Fruit fly (Drosophila melanogaster): ENCODE measurements around the gene CG32488.

Gene CG32488

DNA sequence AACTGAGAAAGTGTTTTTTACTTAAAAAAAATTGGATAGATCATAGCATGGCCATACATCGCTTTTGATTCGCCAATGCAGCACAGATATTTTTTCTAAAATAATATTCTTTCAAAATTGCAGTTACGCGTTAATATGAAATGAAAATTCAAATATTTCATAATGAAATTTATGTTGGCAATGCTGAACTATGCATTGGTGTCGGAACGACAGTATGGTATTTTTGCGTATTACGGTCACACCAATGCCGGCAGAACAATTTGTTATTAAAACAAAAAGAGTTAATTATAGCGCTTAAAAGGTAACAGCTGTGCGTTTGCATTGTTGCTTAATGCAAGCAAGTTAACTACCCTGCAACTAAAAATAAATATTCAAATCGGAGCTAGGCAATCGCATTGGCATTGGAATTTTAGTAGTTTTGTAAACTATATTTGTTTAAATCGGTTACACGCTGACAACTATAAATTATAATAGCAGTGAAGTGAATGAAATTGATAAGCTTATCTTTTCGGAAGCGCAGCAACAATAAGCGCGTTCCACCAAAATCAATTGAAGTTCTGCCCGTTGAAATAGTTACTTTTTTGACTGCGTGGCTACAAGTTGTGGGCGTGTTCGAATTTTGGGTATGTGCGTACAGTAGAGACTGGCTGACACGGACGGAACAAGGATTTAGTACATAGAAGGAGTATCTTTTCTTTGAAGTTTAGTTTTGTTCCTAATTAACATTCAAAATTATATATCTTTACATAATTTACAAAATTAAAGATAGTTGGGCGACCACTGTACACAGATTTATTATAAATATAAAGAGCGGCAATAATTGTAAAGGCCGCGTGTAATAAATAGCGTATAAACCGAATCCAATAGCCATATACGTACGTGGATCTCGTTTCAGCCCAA, 26.5 kb upstream of the CG32488 start, which contains the start of gene Prx4:
Gene Prx4 (plus strand): TSS at position 210 of the 900 bp plus-strand sequence.
- TF ChIP-seq pan (optimal IDR thresholded peaks at IDR 0.05) = no peak
- TF ChIP-seq usp (GFP tag; optimal IDR thresholded peaks at IDR 0.05) = no peak
- TF ChIP-seq EcR (GFP tag; optimal IDR thresholded peaks at IDR 0.05) = no peak
- TF ChIP-seq psq (optimal IDR thresholded peaks at IDR 0.05) = no peak
- no peak for TF ChIP-seq CG8478 (optimal IDR thresholded peaks at IDR 0.05)
- no peak for TF ChIP-seq Dll (optimal IDR thresholded peaks at IDR 0.05)

DNA sequence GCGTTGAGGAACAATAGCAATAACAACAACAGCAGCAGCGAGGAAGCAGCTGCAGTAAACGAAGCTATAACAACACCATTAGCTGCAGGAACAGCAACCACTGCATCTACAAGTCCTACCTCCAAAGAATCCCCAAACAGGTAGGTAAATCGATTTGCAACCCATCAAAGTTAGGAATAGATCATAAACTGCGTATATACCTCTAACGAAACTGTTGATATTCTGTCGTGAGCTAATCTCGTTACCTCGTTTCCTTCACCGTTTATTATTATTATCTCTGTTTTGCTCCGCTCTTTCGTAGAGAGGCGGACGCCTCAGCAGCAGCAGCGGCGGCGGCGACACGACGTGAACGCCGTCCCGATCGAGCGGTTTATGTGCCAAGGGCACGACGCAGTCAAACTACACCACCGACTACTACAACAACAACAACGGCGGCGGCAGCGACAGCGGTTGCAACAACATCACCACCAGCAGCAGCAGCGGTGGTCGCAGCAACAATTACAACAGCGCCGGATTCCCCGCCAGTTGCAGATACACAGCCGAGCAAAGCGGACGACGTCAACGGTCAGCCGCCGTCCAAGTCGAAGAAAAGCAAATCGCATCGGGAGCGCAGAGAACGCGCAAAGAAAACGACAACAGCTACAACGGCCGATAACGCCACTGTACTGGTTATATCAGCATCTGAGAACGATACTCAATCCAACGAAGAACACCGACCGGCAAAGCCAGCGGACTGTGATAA, 22.1 kb upstream of the CG32488 start:
- no peak for TF ChIP-seq usp (GFP tag; optimal IDR thresholded peaks at IDR 0.05)
- TF ChIP-seq psq (optimal IDR thresholded peaks at IDR 0.05) = no peak
- TF ChIP-seq pan (optimal IDR thresholded peaks at IDR 0.05) = no peak
- TF ChIP-seq Dll (optimal IDR thresholded peaks at IDR 0.05) = no peak
- no peak for TF ChIP-seq CG8478 (optimal IDR thresholded peaks at IDR 0.05)
- no peak for TF ChIP-seq EcR (GFP tag; optimal IDR thresholded peaks at IDR 0.05)

DNA sequence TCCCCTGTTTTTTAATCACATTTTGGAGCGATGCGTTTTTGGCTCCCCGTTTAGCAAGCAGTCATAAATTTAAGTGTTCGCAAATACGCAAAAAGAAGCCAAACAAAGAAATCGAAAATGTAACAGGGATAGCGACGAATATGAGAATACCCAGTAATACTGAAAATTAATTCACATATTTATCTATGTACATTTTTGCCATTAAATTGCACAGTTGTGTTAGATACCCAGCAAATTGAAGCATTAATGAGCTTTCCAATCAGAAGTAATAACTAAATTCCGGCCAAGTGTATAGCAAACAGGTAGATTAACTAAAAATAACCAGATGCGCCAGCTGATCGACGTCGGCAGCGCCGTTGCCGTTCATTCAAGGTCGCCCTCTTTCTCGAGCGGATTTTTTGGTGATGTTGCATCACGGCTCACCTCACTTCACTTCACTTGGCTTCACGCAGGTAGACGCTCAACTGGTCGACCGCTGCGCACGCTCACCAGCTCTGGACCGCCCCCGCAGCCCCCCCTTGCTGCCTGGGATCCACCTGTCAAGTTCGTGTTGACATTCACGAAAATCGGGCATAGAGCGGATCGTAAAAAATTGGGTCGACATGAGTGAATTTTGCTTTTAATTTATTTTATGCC, 21.2 kb upstream of the CG32488 start:
- TF ChIP-seq pan (optimal IDR thresholded peaks at IDR 0.05) (peak; percentile 77), Dll (optimal IDR thresholded peaks at IDR 0.05) (no peak)

DNA sequence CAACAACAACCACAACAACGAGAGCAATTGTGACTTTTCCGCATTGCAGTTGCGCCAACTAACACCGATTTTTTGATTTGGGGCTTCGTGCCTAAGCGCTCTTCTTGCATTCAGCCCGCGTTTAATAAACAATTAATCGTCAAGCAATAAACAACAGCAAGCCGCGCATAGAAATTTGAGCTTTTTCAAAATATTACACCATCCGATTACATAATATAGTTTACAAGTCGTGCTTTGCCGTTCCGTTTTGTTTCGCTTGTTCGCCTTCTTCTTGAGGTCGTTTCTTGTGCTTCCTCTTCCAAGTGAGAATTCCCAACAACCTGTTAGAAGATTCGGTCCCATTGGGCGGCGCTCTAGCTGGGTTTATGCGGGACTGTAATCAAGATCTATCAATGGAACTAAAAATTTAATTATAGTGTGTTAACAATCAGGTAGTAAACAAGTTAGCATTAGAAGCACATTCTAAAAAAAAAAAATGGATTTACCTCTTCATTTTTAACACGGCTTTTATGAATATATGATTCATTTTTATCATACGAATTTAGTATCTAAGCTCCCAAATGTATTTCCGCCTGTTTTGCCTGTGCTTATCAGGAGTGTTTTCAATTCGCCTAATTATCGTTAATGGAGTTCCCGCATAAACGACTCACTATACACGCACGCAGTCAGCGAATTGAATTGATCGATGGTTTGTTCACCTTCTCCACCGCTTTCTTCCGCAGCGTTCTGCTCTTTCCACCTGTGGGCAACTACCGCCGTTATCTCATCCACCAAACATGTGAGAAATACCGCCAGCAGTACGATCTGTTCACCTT, 20.1 kb upstream of the CG32488 start:
- TF ChIP-seq EcR (GFP tag; optimal IDR thresholded peaks at IDR 0.05) (no peak), CG8478 (optimal IDR thresholded peaks at IDR 0.05) (no peak), usp (GFP tag; optimal IDR thresholded peaks at IDR 0.05) (no peak), Dll (optimal IDR thresholded peaks at IDR 0.05) (no peak), pan (optimal IDR thresholded peaks at IDR 0.05) (no peak), psq (optimal IDR thresholded peaks at IDR 0.05) (no peak)

DNA sequence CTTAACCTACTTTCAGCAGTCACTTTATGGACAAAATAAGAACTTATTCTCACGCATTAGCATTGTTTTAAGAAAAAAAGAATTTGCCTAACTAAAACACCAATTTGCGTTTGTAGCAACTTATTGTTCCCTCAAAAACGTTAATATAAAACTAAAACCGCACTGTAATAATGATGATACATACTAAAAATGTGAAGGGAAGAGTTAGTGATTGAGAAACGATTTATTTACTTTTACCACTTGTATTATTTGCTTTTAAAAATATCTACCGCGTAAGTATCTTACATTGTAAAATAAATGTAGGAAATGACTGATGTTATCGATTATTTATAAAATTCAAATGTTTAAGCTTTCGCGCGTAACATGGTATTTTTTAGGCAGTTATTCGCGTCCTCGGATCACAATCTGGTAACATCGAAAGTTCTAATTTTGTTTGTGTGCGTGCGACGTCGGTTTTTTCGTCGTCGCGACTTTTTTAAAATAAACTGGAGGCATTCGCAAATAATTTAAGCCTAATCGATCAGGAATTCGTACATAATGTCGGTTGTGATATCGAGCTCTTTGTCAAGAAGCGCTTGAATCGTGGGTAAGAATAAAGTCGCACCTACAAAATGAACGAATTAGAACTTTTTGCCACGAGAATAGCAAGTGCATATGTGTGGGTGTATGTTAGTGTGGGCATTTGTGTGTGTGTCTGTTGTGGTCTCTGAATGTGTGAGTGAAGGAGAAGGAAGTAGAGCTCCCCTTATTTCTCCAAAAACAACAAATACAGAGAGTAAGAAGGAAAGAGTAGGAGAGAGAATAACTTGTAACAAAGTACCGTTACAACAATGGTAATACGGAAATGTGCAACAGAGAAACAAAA, 19.1 kb upstream of the CG32488 start, which contains the start of gene CG2162:
Gene CG2162 (plus strand): TSS at position 418 of the 865 bp plus-strand sequence.
- TF ChIP-seq usp (GFP tag; optimal IDR thresholded peaks at IDR 0.05) = no peak
- no peak for TF ChIP-seq Dll (optimal IDR thresholded peaks at IDR 0.05)
- no peak for TF ChIP-seq pan (optimal IDR thresholded peaks at IDR 0.05)
- no peak for TF ChIP-seq psq (optimal IDR thresholded peaks at IDR 0.05)
- TF ChIP-seq EcR (GFP tag; optimal IDR thresholded peaks at IDR 0.05) = no peak
- peak; percentile 74 for TF ChIP-seq CG8478 (optimal IDR thresholded peaks at IDR 0.05)

DNA sequence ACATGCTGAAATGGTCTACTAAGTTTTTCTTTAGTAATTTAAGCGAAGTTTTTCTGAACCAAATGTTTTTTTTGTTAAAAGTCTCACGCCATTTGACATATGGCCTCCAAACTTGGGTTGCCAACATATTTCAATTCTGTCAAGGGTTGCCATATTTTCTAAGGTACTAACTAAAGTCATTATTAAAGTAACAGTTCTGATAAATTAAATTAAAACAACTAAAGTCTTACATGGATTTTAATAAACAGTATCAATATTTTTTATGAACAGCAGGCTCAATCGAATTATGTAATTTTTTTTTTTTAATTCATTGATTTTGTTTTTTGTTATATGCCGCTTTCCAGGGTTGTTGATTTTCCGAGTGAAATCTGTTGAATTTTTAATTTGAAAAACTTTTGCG, 10.6 kb upstream of the CG32488 start, which contains the start of gene aly:
Gene aly (minus strand): TSS at position 101 of the 400 bp plus-strand sequence.
- TF ChIP-seq CG8478 (optimal IDR thresholded peaks at IDR 0.05) (no peak), Dll (optimal IDR thresholded peaks at IDR 0.05) (no peak), pan (optimal IDR thresholded peaks at IDR 0.05) (no peak), usp (GFP tag; optimal IDR thresholded peaks at IDR 0.05) (no peak), psq (optimal IDR thresholded peaks at IDR 0.05) (no peak), EcR (GFP tag; optimal IDR thresholded peaks at IDR 0.05) (no peak)

DNA sequence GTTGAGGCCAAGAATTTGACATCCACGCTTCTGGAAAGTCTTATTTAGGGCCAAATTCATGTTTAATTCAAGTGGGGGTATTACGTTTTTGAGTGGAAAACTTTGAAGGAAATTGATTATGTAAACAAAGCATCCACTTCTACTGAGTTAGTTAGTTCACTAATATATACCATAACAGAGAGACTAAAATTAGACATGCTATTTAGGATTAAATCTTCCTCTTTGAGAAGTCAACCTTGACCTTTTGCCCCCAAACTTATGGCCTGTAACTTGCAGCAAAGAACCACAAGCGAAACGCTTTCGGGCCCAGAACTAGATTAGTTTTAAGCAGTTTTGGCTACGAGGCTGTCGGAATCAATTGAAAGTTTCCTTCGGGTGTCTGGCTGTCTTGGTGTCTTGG, 1.3 kb upstream of the CG32488 start, which contains the start of gene CG32487:
Gene CG32487 (minus strand): TSS at position 101 of the 400 bp plus-strand sequence.
- TF ChIP-seq EcR (GFP tag; optimal IDR thresholded peaks at IDR 0.05) (no peak), usp (GFP tag; optimal IDR thresholded peaks at IDR 0.05) (no peak), Dll (optimal IDR thresholded peaks at IDR 0.05) (no peak), CG8478 (optimal IDR thresholded peaks at IDR 0.05) (no peak), psq (optimal IDR thresholded peaks at IDR 0.05) (no peak), pan (optimal IDR thresholded peaks at IDR 0.05) (no peak)

DNA sequence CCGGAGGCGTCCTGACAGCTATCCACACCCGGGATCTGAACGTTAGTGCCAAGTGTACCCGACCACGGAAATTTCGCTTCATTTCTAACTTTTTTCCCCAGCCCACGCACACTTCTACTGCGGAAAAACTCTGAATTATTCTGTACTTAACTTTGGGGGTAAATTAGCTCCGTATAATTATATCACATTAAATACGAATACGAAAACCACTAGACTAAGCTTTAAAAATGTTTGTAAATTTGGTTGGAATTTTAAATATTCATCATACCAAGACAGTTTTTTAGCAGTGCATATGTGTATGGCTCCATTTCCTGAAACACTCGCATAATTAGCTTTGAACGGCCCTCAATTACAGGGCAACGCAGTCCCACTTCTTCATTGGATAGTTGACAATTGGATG, 2.4 kb downstream of the CG32488 start:
- TF ChIP-seq CG8478 (optimal IDR thresholded peaks at IDR 0.05) = no peak
- no peak for TF ChIP-seq EcR (GFP tag; optimal IDR thresholded peaks at IDR 0.05)
- no peak for TF ChIP-seq pan (optimal IDR thresholded peaks at IDR 0.05)
- TF ChIP-seq Dll (optimal IDR thresholded peaks at IDR 0.05) = no peak
- TF ChIP-seq psq (optimal IDR thresholded peaks at IDR 0.05) = no peak
- no peak for TF ChIP-seq usp (GFP tag; optimal IDR thresholded peaks at IDR 0.05)

DNA sequence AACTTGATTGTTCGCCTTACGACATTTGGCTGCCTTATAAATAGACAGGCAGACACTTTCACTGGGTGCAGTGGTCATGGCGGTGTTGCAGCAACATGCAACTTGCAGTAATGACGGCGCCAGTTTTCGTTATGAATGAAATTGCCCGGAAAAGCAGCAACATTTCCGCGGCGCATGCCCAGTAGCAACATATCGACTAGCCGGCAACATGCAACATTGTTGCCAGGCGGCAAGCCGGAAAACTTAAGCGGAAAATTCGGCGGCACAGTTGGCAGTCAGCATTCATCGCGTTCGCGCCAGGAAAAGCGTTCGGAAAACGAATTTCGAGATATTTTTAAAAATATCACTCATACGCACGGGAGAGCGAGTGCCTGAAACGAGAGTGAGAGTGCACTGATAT, 14.4 kb downstream of the CG32488 start, which contains the start of gene FMRFaR:
Gene FMRFaR (plus strand): TSS at position 272 of the 400 bp plus-strand sequence.
- no peak for TF ChIP-seq pan (optimal IDR thresholded peaks at IDR 0.05)
- TF ChIP-seq Dll (optimal IDR thresholded peaks at IDR 0.05) = no peak
- no peak for TF ChIP-seq EcR (GFP tag; optimal IDR thresholded peaks at IDR 0.05)
- TF ChIP-seq usp (GFP tag; optimal IDR thresholded peaks at IDR 0.05) = no peak
- TF ChIP-seq CG8478 (optimal IDR thresholded peaks at IDR 0.05) = no peak
- no peak for TF ChIP-seq psq (optimal IDR thresholded peaks at IDR 0.05)

DNA sequence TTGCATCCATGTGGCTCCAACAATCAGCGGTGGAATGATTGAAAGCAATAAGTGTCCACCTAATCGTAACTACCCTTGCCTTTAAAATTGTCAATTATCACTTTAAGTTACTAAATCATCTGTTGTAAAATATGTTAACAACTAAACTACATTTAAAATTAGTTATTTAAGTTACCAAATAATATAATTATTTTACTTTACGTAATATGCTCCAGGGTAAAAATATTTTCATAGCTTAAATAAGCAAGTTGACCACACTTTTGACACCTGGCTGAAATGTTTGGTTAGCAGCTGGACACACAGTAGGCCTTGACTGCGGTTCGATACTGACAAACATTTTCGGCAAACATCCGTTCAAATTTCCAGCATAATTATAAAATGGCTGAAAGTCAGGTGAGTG, 21.0 kb downstream of the CG32488 start, which contains the start of gene CG2113:
Gene CG2113 (plus strand): TSS at position 301 of the 400 bp plus-strand sequence.
- TF ChIP-seq EcR (GFP tag; optimal IDR thresholded peaks at IDR 0.05) (no peak), usp (GFP tag; optimal IDR thresholded peaks at IDR 0.05) (no peak), psq (optimal IDR thresholded peaks at IDR 0.05) (no peak), Dll (optimal IDR thresholded peaks at IDR 0.05) (no peak), CG8478 (optimal IDR thresholded peaks at IDR 0.05) (no peak), pan (optimal IDR thresholded peaks at IDR 0.05) (no peak)
